Worm (Caenorhabditis elegans): ENCODE results near the gene snu-13.

DNA sequence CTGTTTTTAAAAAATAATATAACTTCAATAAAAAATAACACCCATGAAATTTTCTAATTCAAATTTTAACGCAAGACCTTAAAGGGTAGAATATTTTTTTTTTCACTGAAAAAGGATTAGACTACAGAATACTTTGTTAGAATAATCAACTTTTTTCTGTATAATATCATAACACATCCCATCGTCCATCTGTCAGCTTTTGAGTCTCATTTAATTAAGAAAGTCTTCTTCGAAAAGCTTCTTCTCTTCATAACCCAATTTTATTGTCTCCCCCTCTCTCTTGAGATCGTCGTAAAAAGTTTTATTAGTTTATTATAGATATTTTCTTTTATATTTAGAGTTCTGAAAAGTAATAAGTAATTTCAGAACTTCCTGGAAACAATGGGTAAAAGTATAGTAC is 37.6 kb upstream of the snu-13 start:
- TF ChIP-seq pha-4 (tag; optimal IDR thresholded peaks at IDR 0.05) (no peak), ceh-31 (tag; optimal IDR thresholded peaks at IDR 0.05) (no peak), fkh-6 (tag; optimal IDR thresholded peaks at IDR 0.05) (no peak), elt-2 (tag; optimal IDR thresholded peaks at IDR 0.05) (no peak), tbx-2 (tag; optimal IDR thresholded peaks at IDR 0.05) (no peak), dmd-4 (tag; optimal IDR thresholded peaks at IDR 0.05; ENCODE audit: borderline replicate concordance) (no peak), ceh-14 (tag; optimal IDR thresholded peaks at IDR 0.05) (no peak), pqm-1 (tag; optimal IDR thresholded peaks at IDR 0.05) (no peak), fkh-10 (GFP tag; optimal IDR thresholded peaks at IDR 0.05) (no peak)
